Worm (Caenorhabditis elegans) whole organism, L2 larva: ENCODE data around the gene C15B12.4.

Source experiments
- F13H6.1 ChIP-seq: sonication (generic microtip); optimal IDR thresholded peaks from 2 replicates; lab custom pipeline; 2016; ENCODE audit warnings: missing genetic modification characterization, missing compliant biosample characterization
- R02D3.7 ChIP-seq: fragments of 150-350 bp; optimal IDR thresholded peaks from 2 replicates; lab custom pipeline; 2014; ENCODE audit warnings: missing biosample characterization, missing genetic modification characterization
- Y55F3AM.14 ChIP-seq: fragments of 200-800 bp; sonication (Bioruptor generic); optimal IDR thresholded peaks from 2 replicates; lab custom pipeline; 2018; ENCODE audit warnings: mild to moderate bottlenecking, missing genetic modification characterization, missing compliant biosample characterization
- ZK546.5 ChIP-seq: sonication (generic microtip); optimal IDR thresholded peaks from 2 replicates; lab custom pipeline; 2017; ENCODE audit warnings: missing biosample characterization, missing genetic modification characterization
- alr-1 ChIP-seq: fragments of 150-350 bp; optimal IDR thresholded peaks from 2 replicates; lab custom pipeline; 2014; ENCODE audit warnings: missing biosample characterization, missing genetic modification characterization
- aly-2 ChIP-seq: fragments of 150-350 bp; optimal IDR thresholded peaks from 2 replicates; lab custom pipeline; 2014; ENCODE audit warnings: missing biosample characterization, missing genetic modification characterization
- ama-1 ChIP-seq: fragments of 150-350 bp; optimal IDR thresholded peaks from 2 replicates; lab custom pipeline; 2018; ENCODE audit warnings: inconsistent platforms
- ceh-16 ChIP-seq: fragments of 150-350 bp; optimal IDR thresholded peaks from 2 replicates; lab custom pipeline; 2014; ENCODE audit warnings: missing biosample characterization, missing genetic modification characterization
- ceh-82 ChIP-seq: fragments of 150-350 bp; optimal IDR thresholded peaks from 2 replicates; lab custom pipeline; 2014; ENCODE audit warnings: missing biosample characterization, missing genetic modification characterization
- crh-2 ChIP-seq: sonication (generic microtip); optimal IDR thresholded peaks from 2 replicates; lab custom pipeline; 2017; ENCODE audit warnings: missing biosample characterization, missing genetic modification characterization
- dmd-4 ChIP-seq: sonication (generic microtip); optimal IDR thresholded peaks from 2 replicates; lab custom pipeline; 2017; ENCODE audit warnings: missing biosample characterization, missing genetic modification characterization
- egl-27 ChIP-seq: sonication (generic microtip); optimal IDR thresholded peaks from 3 replicates; lab custom pipeline; 2017; ENCODE audit warnings: missing biosample characterization, missing genetic modification reagents, missing genetic modification characterization
- elt-1 ChIP-seq: fragments of 150-350 bp; optimal IDR thresholded peaks from 2 replicates; lab custom pipeline; 2014; ENCODE audit warnings: missing biosample characterization, missing genetic modification characterization
- elt-3 ChIP-seq: sonication (generic microtip); optimal IDR thresholded peaks from 2 replicates; lab custom pipeline; 2017; ENCODE audit warnings: missing biosample characterization, missing genetic modification characterization
- fos-1 ChIP-seq: fragments of 150-350 bp; optimal IDR thresholded peaks from 2 replicates; lab custom pipeline; 2014; ENCODE audit warnings: missing biosample characterization, missing genetic modification characterization
- gmeb-1 ChIP-seq: fragments of 150-350 bp; optimal IDR thresholded peaks from 2 replicates; lab custom pipeline; 2014; ENCODE audit warnings: missing biosample characterization, missing genetic modification characterization
- lin-13 ChIP-seq: fragments of 150-350 bp; optimal IDR thresholded peaks from 2 replicates; lab custom pipeline; 2014; ENCODE audit warnings: missing biosample characterization, missing genetic modification reagents, missing genetic modification characterization
- mab-5 ChIP-seq: fragments of 150-350 bp; optimal IDR thresholded peaks from 2 replicates; lab custom pipeline; 2014; ENCODE audit warnings: missing biosample characterization, missing genetic modification characterization
- mdl-1 ChIP-seq, 2 experiments: fragments of 150-350 bp in 1 of 2; sonication (generic microtip) in 1 of 2; optimal IDR thresholded peaks; 2 replicates each; lab custom pipeline; 2017; ENCODE audit warnings: missing biosample characterization in 2 of 2, missing genetic modification characterization in 2 of 2
- nhr-10 ChIP-seq: sonication (generic microtip); optimal IDR thresholded peaks from 2 replicates; lab custom pipeline; 2017; ENCODE audit warnings: missing biosample characterization, missing genetic modification characterization
- nhr-11 ChIP-seq: fragments of 150-350 bp; optimal IDR thresholded peaks from 2 replicates; lab custom pipeline; 2014; ENCODE audit warnings: missing biosample characterization, missing genetic modification characterization
- nhr-12 ChIP-seq: fragments of 150-350 bp; optimal IDR thresholded peaks from 2 replicates; lab custom pipeline; 2014; ENCODE audit warnings: missing biosample characterization, missing genetic modification characterization
- nhr-129 ChIP-seq: fragments of 150-350 bp; optimal IDR thresholded peaks from 2 replicates; lab custom pipeline; 2014; ENCODE audit warnings: missing biosample characterization, missing genetic modification characterization
- nhr-21 ChIP-seq: fragments of 150-350 bp; optimal IDR thresholded peaks from 2 replicates; lab custom pipeline; 2014; ENCODE audit warnings: missing biosample characterization, missing genetic modification characterization
- nhr-23 ChIP-seq: fragments of 150-350 bp; optimal IDR thresholded peaks from 2 replicates; lab custom pipeline; 2014; ENCODE audit warnings: missing biosample characterization, missing genetic modification reagents, missing genetic modification characterization
- nhr-237 ChIP-seq: fragments of 150-350 bp; optimal IDR thresholded peaks from 2 replicates; lab custom pipeline; 2014; ENCODE audit warnings: missing biosample characterization, missing genetic modification characterization
- nhr-6 ChIP-seq: fragments of 150-350 bp; optimal IDR thresholded peaks from 2 replicates; lab custom pipeline; 2014; ENCODE audit warnings: missing biosample characterization, missing genetic modification characterization
- peb-1 ChIP-seq: fragments of 150-350 bp; optimal IDR thresholded peaks from 2 replicates; lab custom pipeline; 2014; ENCODE audit warnings: missing biosample characterization, missing genetic modification characterization
- sem-4 ChIP-seq: fragments of 150-350 bp; optimal IDR thresholded peaks from 2 replicates; lab custom pipeline; 2014; ENCODE audit warnings: missing biosample characterization, missing genetic modification reagents, missing genetic modification characterization
- skn-1 ChIP-seq: sonication (generic microtip); optimal IDR thresholded peaks from 2 replicates; lab custom pipeline; 2017; ENCODE audit warnings: missing biosample characterization, missing genetic modification characterization
- sma-3 ChIP-seq: sonication (generic microtip); optimal IDR thresholded peaks from 2 replicates; lab custom pipeline; 2016; ENCODE audit warnings: missing genetic modification reagents, missing genetic modification characterization, missing compliant biosample characterization
- sma-9 ChIP-seq, 2 experiments: fragments of 150-350 bp in 1 of 2; sonication (generic microtip) in 1 of 2; optimal IDR thresholded peaks; 2 replicates each; lab custom pipeline; 2014 to 2016; ENCODE audit warnings: missing genetic modification characterization in 2 of 2, mild to moderate bottlenecking in 1 of 2, missing biosample characterization in 1 of 2, missing compliant biosample characterization in 1 of 2, missing genetic modification reagents in 1 of 2, moderate library complexity in 1 of 2
- snpc-4 ChIP-seq: fragments of 150-350 bp; optimal IDR thresholded peaks from 2 replicates; lab custom pipeline; 2014; ENCODE audit warnings: missing biosample characterization, missing genetic modification characterization
- unc-55 ChIP-seq: fragments of 150-350 bp; sonication (generic microtip); optimal IDR thresholded peaks from 3 replicates; lab custom pipeline; 2014; ENCODE audit warnings: missing biosample characterization, missing genetic modification reagents, missing genetic modification characterization
- unc-62 ChIP-seq: fragments of 150-350 bp; optimal IDR thresholded peaks from 2 replicates; lab custom pipeline; 2014; ENCODE audit warnings: missing biosample characterization, missing genetic modification reagents, missing genetic modification characterization
- ztf-4 ChIP-seq: fragments of 150-350 bp; optimal IDR thresholded peaks from 2 replicates; lab custom pipeline; 2014; ENCODE audit warnings: missing biosample characterization, missing genetic modification characterization

C15B12.4 gene

ce11 chrX:6484780-6485179 lies 11.2 kb upstream of the C15B12.4 start, which contains the start of gene gar-1:
Gene gar-1 (minus strand): TSS chrX:6484880.
- TF ChIP-seq elt-1 (tag; lab: Kevin White, UChicago) (no peak), mdl-1 (tag; optimal IDR thresholded peaks at IDR 0.05; lab: Kevin White, UChicago) (no peak), sma-9 (GFP tag; optimal IDR thresholded peaks at IDR 0.05; lab: Kevin White, UChicago) (no peak), sma-9 (tag; optimal IDR thresholded peaks at IDR 0.05; lab: Kevin White, UChicago) (no peak), dmd-4 (tag; lab: Kevin White, UChicago) (no peak), peb-1 (tag; lab: Kevin White, UChicago) (no peak), mab-5 (tag; lab: Kevin White, UChicago) (no peak), sem-4 (tag; lab: Kevin White, UChicago) (no peak)

DNA sequence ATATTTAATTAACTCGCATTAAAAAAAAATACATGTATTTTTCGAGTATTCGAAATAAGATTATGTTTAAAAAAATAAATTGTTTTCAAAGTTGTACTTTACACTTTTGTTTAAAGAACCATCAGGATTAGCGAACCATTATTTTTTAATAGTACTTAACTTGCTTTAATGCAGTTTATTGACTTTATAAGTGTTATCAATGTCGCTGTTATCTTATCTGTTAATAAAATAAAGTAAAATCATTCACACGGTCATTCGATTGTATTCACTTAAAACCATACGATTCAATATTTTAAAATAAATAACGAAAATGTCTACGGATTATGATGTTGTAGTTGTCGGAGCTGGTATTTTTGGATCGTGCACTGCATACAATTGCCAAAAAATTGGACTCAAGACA lies 3.0 kb upstream of the C15B12.4 start, which contains the start of gene C15B12.1:
C15B12.1 (plus strand) TSS at position 271 of the 400 bp plus-strand sequence.
- TF ChIP-seq fos-1 (peak; percentile 17), peb-1 (tag; lab: Kevin White, UChicago) (no peak)

DNA sequence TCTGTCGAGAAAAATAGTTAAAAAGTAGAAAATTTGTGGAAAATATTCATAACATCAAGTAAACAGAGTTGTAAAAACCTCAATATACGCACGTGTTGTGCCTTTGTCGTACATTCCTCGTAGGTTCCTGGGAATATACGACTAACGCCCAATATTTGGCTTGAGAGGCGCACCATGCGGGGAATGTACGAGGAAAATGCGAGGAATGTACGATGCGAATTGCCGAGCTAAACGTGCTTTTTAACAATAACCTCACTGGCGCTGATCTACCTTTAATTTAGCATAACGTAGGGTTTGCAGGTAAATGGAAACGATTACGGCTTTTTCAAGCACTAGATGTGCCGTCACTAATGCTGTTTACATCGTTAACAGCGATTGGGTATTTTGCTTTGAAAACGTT lies 5.0 kb downstream of the C15B12.4 start, which contains the start of gene C15B12.9:
C15B12.9 (plus strand) TSS at position 301 of the 400 bp plus-strand sequence.
- TF ChIP-seq Y55F3AM.14 (GFP tag; lab: Kevin White, UChicago) (no peak), nhr-12 (tag; lab: Kevin White, UChicago) (no peak), ztf-4 (no peak), skn-1 (tag; lab: Kevin White, UChicago) (no peak), elt-1 (tag; lab: Kevin White, UChicago) (no peak), gmeb-1 (tag; lab: Kevin White, UChicago) (no peak), aly-2 (tag; lab: Kevin White, UChicago) (no peak)

DNA sequence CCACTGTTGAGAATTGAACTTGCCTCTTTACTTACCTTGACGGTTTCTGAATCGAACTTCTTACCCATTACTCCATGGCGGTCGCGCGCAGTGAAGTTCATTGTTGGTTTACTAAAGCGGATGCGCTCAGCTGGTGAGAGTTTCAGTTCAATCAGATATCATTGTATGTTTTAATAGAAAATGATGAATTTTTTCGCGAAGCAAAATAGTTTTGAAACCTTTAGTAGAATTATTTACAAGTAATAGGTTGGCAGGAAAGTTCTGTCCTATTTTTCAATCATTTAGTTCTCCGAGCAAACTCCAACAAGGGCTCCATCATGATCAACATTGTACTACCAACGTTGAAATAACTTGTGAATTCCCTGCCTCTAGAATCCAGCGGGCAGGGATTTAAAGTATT lies 6.1 kb downstream of the C15B12.4 start, which contains the start of gene C15B12.3:
C15B12.3 (minus strand) TSS at position 101 of the 400 bp plus-strand sequence.
- no peak for TF ChIP-seq nhr-23 (tag; lab: Kevin White, UChicago)
- TF ChIP-seq F13H6.1 = no peak
- no peak for TF ChIP-seq Y55F3AM.14 (GFP tag; lab: Kevin White, UChicago)
- TF ChIP-seq R02D3.7 (tag; lab: Kevin White, UChicago) = no peak
- no peak for TF ChIP-seq lin-13 (GFP tag; lab: Kevin White, UChicago)
- TF ChIP-seq crh-2 (tag; lab: Kevin White, UChicago) = no peak
- TF ChIP-seq sma-9 (GFP tag; optimal IDR thresholded peaks at IDR 0.05; lab: Kevin White, UChicago) = no peak
- TF ChIP-seq sma-9 (tag; optimal IDR thresholded peaks at IDR 0.05; lab: Kevin White, UChicago) = no peak
- TF ChIP-seq ama-1 (lab: Kevin White, UChicago) = no peak
- no peak for TF ChIP-seq fos-1
- TF ChIP-seq nhr-237 (tag; lab: Kevin White, UChicago) = no peak
- TF ChIP-seq nhr-21 = no peak
- no peak for TF ChIP-seq aly-2 (tag; lab: Kevin White, UChicago)
- no peak for TF ChIP-seq elt-1 (tag; lab: Kevin White, UChicago)
- TF ChIP-seq sem-4 (tag; lab: Kevin White, UChicago) = no peak
- no peak for TF ChIP-seq peb-1 (tag; lab: Kevin White, UChicago)
- TF ChIP-seq skn-1 (tag; lab: Kevin White, UChicago) = no peak
- no peak for TF ChIP-seq nhr-11 (tag; lab: Kevin White, UChicago)
- TF ChIP-seq snpc-4 (tag; lab: Kevin White, UChicago) = no peak
- no peak for TF ChIP-seq ceh-82
- no peak for TF ChIP-seq ztf-4

DNA sequence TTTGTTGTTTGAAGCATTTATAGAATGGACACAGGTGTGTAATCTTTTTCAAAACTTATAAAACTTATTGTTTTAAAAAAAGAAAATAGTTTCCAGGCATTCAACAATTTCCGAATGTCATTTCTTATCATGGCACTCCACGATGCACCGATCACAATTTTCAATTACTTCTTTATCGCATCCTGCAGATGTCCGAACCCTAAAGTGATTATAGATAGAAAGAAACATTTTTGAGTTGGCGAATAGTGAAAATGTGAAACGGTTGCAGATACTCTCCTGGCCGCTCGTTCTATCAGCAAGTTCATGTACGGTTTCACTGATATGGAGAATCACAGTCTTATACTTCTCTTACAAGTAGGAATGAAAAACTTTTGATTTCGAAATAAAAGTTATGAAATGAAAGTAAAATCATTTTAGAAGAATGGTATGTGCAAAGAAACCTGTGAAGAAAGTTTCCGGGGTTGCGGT lies 10.5 kb downstream of the C15B12.4 start, which contains the start of gene C15B12.2:
C15B12.2 (plus strand) TSS at position 418 of the 468 bp plus-strand sequence.
- TF ChIP-seq fos-1 (peak; percentile 71), ceh-82 (no peak), sma-9 (GFP tag; optimal IDR thresholded peaks at IDR 0.05; lab: Kevin White, UChicago) (peak; percentile 46), sma-9 (tag; optimal IDR thresholded peaks at IDR 0.05; lab: Kevin White, UChicago) (no peak), crh-2 (tag; lab: Kevin White, UChicago) (peak; percentile 31), nhr-10 (tag; lab: Kevin White, UChicago) (no peak)

DNA sequence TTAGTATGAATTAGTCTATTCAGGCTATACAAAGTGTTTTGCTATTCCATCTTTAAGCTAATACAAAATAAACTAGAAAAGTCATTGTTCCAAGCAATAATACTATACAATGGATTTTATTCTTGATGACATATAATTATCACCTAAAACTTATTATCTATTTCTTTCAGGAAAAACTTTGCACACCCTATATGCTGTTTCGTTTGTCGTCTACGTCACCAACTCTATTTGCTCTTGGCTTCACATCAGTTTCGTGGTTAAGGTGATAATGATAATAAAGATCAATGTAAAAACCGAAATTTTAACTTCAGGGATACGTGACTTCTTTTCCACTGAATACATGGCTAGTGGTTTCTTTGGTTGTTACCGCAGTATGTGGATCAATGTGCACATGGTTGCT lies 11.1 kb downstream of the C15B12.4 start:
- TF ChIP-seq fos-1 (peak; percentile 55), unc-62 (no peak), sma-9 (GFP tag; optimal IDR thresholded peaks at IDR 0.05; lab: Kevin White, UChicago) (peak; percentile 34), sma-9 (tag; optimal IDR thresholded peaks at IDR 0.05; lab: Kevin White, UChicago) (no peak)

DNA sequence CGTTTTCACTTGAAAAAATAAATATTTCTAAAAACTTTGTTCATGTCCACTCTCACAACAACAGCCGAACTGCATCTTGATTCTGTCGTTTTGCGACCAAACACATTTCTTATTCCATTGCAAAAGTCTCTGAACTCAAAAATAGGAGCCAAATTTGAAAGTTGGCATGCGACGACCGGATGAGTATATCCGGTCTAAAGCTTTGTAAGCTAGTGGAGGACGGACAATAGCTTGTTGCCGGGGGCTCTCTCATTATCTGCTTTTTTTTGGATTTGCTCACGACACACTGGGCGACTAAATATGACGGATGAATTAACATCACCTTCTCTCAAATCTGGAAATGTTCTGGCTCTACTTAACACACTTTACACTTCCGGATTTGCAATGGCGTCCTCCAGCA lies 11.8 kb downstream of the C15B12.4 start, which contains the start of gene K04E7.1:
K04E7.1 (plus strand) TSS at position 301 of the 400 bp plus-strand sequence.
- TF ChIP-seq mab-5 (tag; lab: Kevin White, UChicago) (no peak), egl-27 (tag; lab: Kevin White, UChicago) (no peak), elt-3 (no peak), nhr-129 (tag; lab: Kevin White, UChicago) (no peak), unc-62 (no peak), ZK546.5 (no peak), ceh-16 (tag; lab: Kevin White, UChicago) (no peak), ceh-82 (no peak), sma-3 (GFP tag; lab: Kevin White, UChicago) (no peak), sma-9 (GFP tag; optimal IDR thresholded peaks at IDR 0.05; lab: Kevin White, UChicago) (no peak), sma-9 (tag; optimal IDR thresholded peaks at IDR 0.05; lab: Kevin White, UChicago) (no peak), nhr-11 (tag; lab: Kevin White, UChicago) (no peak), unc-55 (GFP tag; lab: Kevin White, UChicago) (no peak), snpc-4 (tag; lab: Kevin White, UChicago) (no peak), Y55F3AM.14 (GFP tag; lab: Kevin White, UChicago) (no peak), nhr-6 (no peak), alr-1 (tag; lab: Kevin White, UChicago) (no peak), ztf-4 (no peak)
